Fruit fly (Drosophila melanogaster) whole organism, embryonic: ENCODE results near the gene ppk.
A peak's percentile ranks its signal among the peaks of the same experiment; 100 is the strongest.

Experiments used
- Antp ChIP-seq: fragments of 200-800 bp; sonication (Bioruptor generic); optimal IDR thresholded peaks from 3 replicates; lab custom pipeline; 2016; ENCODE audit warnings: missing biosample characterization, missing genetic modification characterization
- Asciz ChIP-seq: fragments of 200-800 bp; sonication (Bioruptor generic); optimal IDR thresholded peaks from 2 replicates; lab custom pipeline; 2017; ENCODE audit warnings: missing biosample characterization, mild to moderate bottlenecking, missing genetic modification characterization, missing genetic modification reagents
- Blimp-1 ChIP-seq: fragments of 200-800 bp; sonication (Bioruptor generic); optimal IDR thresholded peaks from 3 replicates; lab custom pipeline; 2018; ENCODE audit warnings: missing biosample characterization, missing genetic modification characterization, mild to moderate bottlenecking, moderate library complexity, missing genetic modification reagents
- BtbVII ChIP-seq: fragments of 200-800 bp; sonication (Bioruptor generic); optimal IDR thresholded peaks from 3 replicates; lab custom pipeline; 2017; ENCODE audit warnings: missing biosample characterization, mild to moderate bottlenecking, missing genetic modification characterization
- C15 ChIP-seq: fragments of 200-800 bp; sonication (Bioruptor generic); IDR thresholded peaks from 3 replicates; pipeline ENCODE4 v1.3.6; 2022; ENCODE audit warnings: missing biosample characterization, missing genetic modification characterization
- CG10274 ChIP-seq: fragments of 200-800 bp; sonication (Bioruptor generic); optimal IDR thresholded peaks from 3 replicates; lab custom pipeline; 2017; ENCODE audit warnings: missing biosample characterization, mild to moderate bottlenecking, missing genetic modification characterization
- CG11085 ChIP-seq: fragments of 200-800 bp; sonication (Bioruptor generic); IDR thresholded peaks from 2 replicates; pipeline ENCODE4 v1.3.6; 2022; ENCODE audit warnings: missing biosample characterization, missing genetic modification characterization
- CG11560 ChIP-seq: fragments of 200-800 bp; sonication (Bioruptor generic); IDR thresholded peaks from 3 replicates; pipeline ENCODE4 v1.3.6; 2022; ENCODE audit warnings: missing biosample characterization, missing genetic modification characterization
- CG11696 ChIP-seq: fragments of 200-800 bp; sonication (Bioruptor generic); IDR thresholded peaks from 2 replicates; pipeline ENCODE4 v1.3.6; 2022; ENCODE audit warnings: missing biosample characterization, missing genetic modification characterization
- CG14965 ChIP-seq: fragments of 200-800 bp; sonication (Bioruptor generic); optimal IDR thresholded peaks from 2 replicates; lab custom pipeline; 2016; ENCODE audit warnings: missing biosample characterization, missing genetic modification characterization, borderline replicate concordance
- CG1602 ChIP-seq: fragments of 200-800 bp; sonication (Bioruptor generic); optimal IDR thresholded peaks from 3 replicates; lab custom pipeline; 2016; ENCODE audit warnings: missing biosample characterization, missing genetic modification characterization
- CG1603 ChIP-seq: fragments of 200-800 bp; sonication (Bioruptor generic); optimal IDR thresholded peaks from 2 replicates; lab custom pipeline; 2019; ENCODE audit warnings: missing biosample characterization, mild to moderate bottlenecking, missing genetic modification characterization, moderate library complexity
- CG16779 ChIP-seq: fragments of 200-800 bp; sonication (Bioruptor generic); IDR thresholded peaks from 2 replicates; pipeline ENCODE4 v1.3.6; 2022; ENCODE audit warnings: missing biosample characterization, missing genetic modification characterization
- CG16815 ChIP-seq: fragments of 200-800 bp; sonication (Bioruptor generic); optimal IDR thresholded peaks from 3 replicates; lab custom pipeline; 2017; ENCODE audit warnings: missing biosample characterization, mild to moderate bottlenecking, missing genetic modification characterization
- CG17359 ChIP-seq: fragments of 200-800 bp; sonication (Bioruptor generic); optimal IDR thresholded peaks from 3 replicates; lab custom pipeline; 2018; ENCODE audit warnings: missing biosample characterization, mild to moderate bottlenecking, missing genetic modification characterization, moderate library complexity
- CG18262 ChIP-seq: fragments of 200-800 bp; optimal IDR thresholded peaks from 3 replicates; lab custom pipeline; 2019; ENCODE audit warnings: missing biosample characterization, mild to moderate bottlenecking, missing genetic modification characterization, moderate library complexity
- CG30403 ChIP-seq: fragments of 200-800 bp; sonication (Bioruptor generic); optimal IDR thresholded peaks from 3 replicates; lab custom pipeline; 2016; ENCODE audit warnings: missing biosample characterization, missing genetic modification characterization
- CG33557 ChIP-seq: fragments of 200-800 bp; sonication (Bioruptor generic); optimal IDR thresholded peaks from 2 replicates; lab custom pipeline; 2019; ENCODE audit warnings: missing biosample characterization, mild to moderate bottlenecking, missing genetic modification characterization, moderate library complexity
- CG4404 ChIP-seq: fragments of 200-800 bp; sonication (Bioruptor generic); IDR thresholded peaks from 2 replicates; pipeline ENCODE4 v1.3.6; 2022; ENCODE audit warnings: missing biosample characterization, missing genetic modification characterization
- CG7372 ChIP-seq: fragments of 200-800 bp; sonication (Bioruptor generic); IDR thresholded peaks from 2 replicates; pipeline ENCODE4 v1.3.6; 2022; ENCODE audit warnings: missing biosample characterization, missing genetic modification characterization
- CG7928 ChIP-seq: fragments of 200-800 bp; sonication (Bioruptor generic); optimal IDR thresholded peaks from 2 replicates; lab custom pipeline; 2017; ENCODE audit warnings: missing biosample characterization, mild to moderate bottlenecking, missing genetic modification characterization
- CG8924 ChIP-seq: fragments of 200-800 bp; optimal IDR thresholded peaks from 3 replicates; lab custom pipeline; 2019; ENCODE audit warnings: missing biosample characterization, mild to moderate bottlenecking, missing genetic modification characterization, moderate library complexity
- D19A ChIP-seq: fragments of 200-800 bp; optimal IDR thresholded peaks from 3 replicates; lab custom pipeline; 2019; ENCODE audit warnings: missing biosample characterization, mild to moderate bottlenecking, missing genetic modification characterization, moderate library complexity
- Doc3 ChIP-seq: fragments of 200-800 bp; sonication (Bioruptor generic); IDR thresholded peaks from 3 replicates; pipeline ENCODE4 v1.3.6; 2022; ENCODE audit warnings: missing biosample characterization, missing genetic modification characterization; ENCODE audit not compliant: partially characterized antibody
- Ets65A ChIP-seq: fragments of 200-800 bp; sonication (Bioruptor generic); peaks from one replicate; lab custom pipeline; 2016; ENCODE audit warnings: missing biosample characterization, missing genetic modification characterization
- Fer2 ChIP-seq: fragments of 200-800 bp; sonication (Bioruptor generic); optimal IDR thresholded peaks from 2 replicates; lab custom pipeline; 2018; ENCODE audit warnings: missing biosample characterization, mild to moderate bottlenecking, missing genetic modification characterization, moderate library complexity
- Hey ChIP-seq: fragments of 200-800 bp; sonication (Bioruptor generic); optimal IDR thresholded peaks from 3 replicates; lab custom pipeline; 2018; ENCODE audit warnings: missing biosample characterization, mild to moderate bottlenecking, missing genetic modification characterization
- HmgZ ChIP-seq: fragments of 200-800 bp; sonication (Bioruptor generic); optimal IDR thresholded peaks from 2 replicates; lab custom pipeline; 2018; ENCODE audit warnings: missing biosample characterization, mild to moderate bottlenecking, missing genetic modification characterization
- Hr51 ChIP-seq, 2 experiments: fragments of 200-800 bp; sonication (Bioruptor generic); optimal IDR thresholded peaks; 2 replicates in 1 of 2; 3 replicates in 1 of 2; lab custom pipeline; 2016 to 2018; ENCODE audit warnings: missing biosample characterization in 2 of 2, missing genetic modification characterization in 2 of 2, mild to moderate bottlenecking in 1 of 2, moderate library complexity in 1 of 2
- Kr ChIP-seq: fragments of 200-800 bp; sonication (Bioruptor generic); optimal IDR thresholded peaks from 2 replicates; lab custom pipeline; 2017; ENCODE audit warnings: missing biosample characterization, mild to moderate bottlenecking, missing genetic modification characterization
- Max ChIP-seq: fragments of 200-800 bp; sonication (Bioruptor generic); optimal IDR thresholded peaks from 2 replicates; lab custom pipeline; 2016; ENCODE audit warnings: missing biosample characterization, mild to moderate bottlenecking, missing genetic modification characterization
- NK7.1 ChIP-seq: fragments of 200-800 bp; sonication (Bioruptor generic); optimal IDR thresholded peaks from 3 replicates; lab custom pipeline; 2016; ENCODE audit warnings: missing biosample characterization, missing genetic modification characterization
- Oaz ChIP-seq: fragments of 200-800 bp; sonication (Bioruptor generic); IDR thresholded peaks from 2 replicates; pipeline ENCODE4 v1.3.6; 2022; ENCODE audit warnings: missing biosample characterization, missing genetic modification characterization
- Optix ChIP-seq: fragments of 200-800 bp; sonication (Bioruptor generic); IDR thresholded peaks from 3 replicates; pipeline ENCODE4 v1.3.6; 2022; ENCODE audit warnings: missing biosample characterization, missing genetic modification characterization
- Poxn ChIP-seq: fragments of 200-800 bp; sonication (Bioruptor generic); IDR thresholded peaks from 2 replicates; pipeline ENCODE4 v1.3.6; 2022; ENCODE audit warnings: missing biosample characterization, missing genetic modification characterization
- YL-1 ChIP-seq: fragments of 200-800 bp; sonication (Bioruptor generic); optimal IDR thresholded peaks from 3 replicates; lab custom pipeline; 2017; ENCODE audit warnings: missing biosample characterization, mild to moderate bottlenecking, missing genetic modification characterization
- amos ChIP-seq: fragments of 200-800 bp; sonication (Bioruptor generic); IDR thresholded peaks from 2 replicates; pipeline ENCODE4 v1.3.6; 2022; ENCODE audit warnings: missing biosample characterization, missing genetic modification characterization; ENCODE audit not compliant: partially characterized antibody
- bsh ChIP-seq, 2 experiments: fragments of 200-800 bp; sonication (Bioruptor generic); optimal IDR thresholded peaks; 2 replicates each; lab custom pipeline; 2017 to 2018; ENCODE audit warnings: mild to moderate bottlenecking in 2 of 2, missing biosample characterization in 2 of 2, missing genetic modification characterization in 2 of 2, moderate library complexity in 1 of 2
- cad ChIP-seq: fragments of >200 bp; optimal IDR thresholded peaks from 2 replicates; lab custom pipeline; 2017; ENCODE audit warnings: missing biosample characterization, missing genetic modification characterization
- cwo ChIP-seq: fragments of 200-800 bp; sonication (Bioruptor generic); optimal IDR thresholded peaks from 3 replicates; lab custom pipeline; 2017; ENCODE audit warnings: missing biosample characterization, missing genetic modification characterization, mild to moderate bottlenecking, moderate library complexity, missing genetic modification reagents
- gce ChIP-seq: fragments of 200-800 bp; sonication (Bioruptor generic); IDR thresholded peaks from 3 replicates; pipeline ENCODE4 v1.3.6; 2022; ENCODE audit warnings: missing biosample characterization, missing genetic modification characterization
- gfzf ChIP-seq: fragments of 200-800 bp; sonication (Bioruptor generic); optimal IDR thresholded peaks from 2 replicates; lab custom pipeline; 2016; ENCODE audit warnings: missing biosample characterization, mild to moderate bottlenecking, missing genetic modification characterization, moderate library complexity
- gsb ChIP-seq: fragments of 200-800 bp; sonication (Bioruptor generic); IDR thresholded peaks from 2 replicates; pipeline ENCODE4 v1.3.6; 2022; ENCODE audit warnings: missing biosample characterization, missing genetic modification characterization
- nom ChIP-seq: fragments of 200-800 bp; sonication (Bioruptor generic); optimal IDR thresholded peaks from 2 replicates; lab custom pipeline; 2017; ENCODE audit warnings: missing biosample characterization, missing genetic modification characterization, mild to moderate bottlenecking, moderate library complexity, missing genetic modification reagents
- phol ChIP-seq: fragments of 200-800 bp; sonication (Bioruptor generic); optimal IDR thresholded peaks from 3 replicates; lab custom pipeline; 2018; ENCODE audit warnings: missing biosample characterization, mild to moderate bottlenecking, missing genetic modification characterization, moderate library complexity
- repo ChIP-seq: fragments of 200-800 bp; sonication (Bioruptor generic); optimal IDR thresholded peaks from 2 replicates; lab custom pipeline; 2016; ENCODE audit warnings: missing biosample characterization, missing genetic modification characterization
- rib ChIP-seq: fragments of 200-800 bp; sonication (Bioruptor generic); IDR thresholded peaks from 2 replicates; pipeline ENCODE4 v1.3.6; 2022; ENCODE audit warnings: missing biosample characterization, missing genetic modification characterization
- stc ChIP-seq: fragments of 200-800 bp; sonication (Bioruptor generic); IDR thresholded peaks from 2 replicates; pipeline ENCODE4 v1.3.6; 2022; ENCODE audit warnings: missing biosample characterization, missing genetic modification characterization
- zf30C ChIP-seq: fragments of 200-800 bp; sonication (Bioruptor generic); optimal IDR thresholded peaks from 3 replicates; lab custom pipeline; 2018; ENCODE audit warnings: missing biosample characterization, mild to moderate bottlenecking, missing genetic modification characterization

Gene ppk

DNA sequence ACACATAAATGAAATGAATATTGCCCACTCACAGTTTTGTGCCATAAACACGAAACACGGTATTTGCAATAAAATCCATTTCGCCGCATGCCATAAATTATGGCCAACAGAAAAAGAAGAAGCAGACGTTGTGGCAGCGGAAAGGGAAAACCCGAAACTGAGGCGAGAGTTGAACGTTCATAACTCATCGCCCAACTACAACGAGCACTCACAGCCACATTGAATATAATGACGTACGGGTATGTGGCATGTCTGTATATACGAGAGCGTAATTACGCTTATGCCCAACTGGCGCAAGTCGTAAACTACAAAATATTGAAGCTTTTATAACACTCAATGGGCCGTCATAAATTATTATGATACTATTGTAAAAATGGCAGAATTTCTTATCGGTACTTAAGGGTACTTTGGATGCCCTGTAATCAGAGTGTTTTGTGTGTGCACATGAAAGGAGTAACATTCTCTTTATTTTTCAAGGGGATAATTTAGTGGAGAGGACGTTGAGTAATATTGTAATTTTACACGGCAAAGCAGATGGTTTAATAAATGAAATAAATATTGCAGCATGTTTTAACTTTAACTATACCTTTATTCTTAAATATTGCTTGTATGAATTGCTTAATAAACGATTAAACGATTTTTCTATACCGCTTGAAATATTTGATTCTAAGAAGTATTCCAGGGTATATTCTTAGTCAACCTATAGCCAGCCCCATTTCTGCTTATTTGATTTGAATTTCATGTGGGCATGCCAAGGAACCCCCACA, 13.5 kb upstream of the ppk start (continued):
- TF ChIP-seq Kr (GFP tag; lab: Kevin White, UChicago) (no peak), gce (GFP tag; lab: Robert Waterston, UW) (no peak), CG7372 (no peak), CG16815 (GFP tag; lab: Kevin White, UChicago) (peak; percentile 1), CG7928 (GFP tag; lab: Kevin White, UChicago) (peak; percentile 28), Blimp-1 (no peak), CG8924 (tag; lab: Kevin White, UChicago) (peak; percentile 17), CG11085 (no peak), gfzf (GFP tag; lab: Kevin White, UChicago) (no peak), Doc3 (no peak), nom (GFP tag; lab: Kevin White, UChicago) (no peak), Oaz (no peak), CG30403 (GFP tag; lab: Kevin White, UChicago) (no peak), CG33557 (GFP tag; lab: Kevin White, UChicago) (no peak), Ets65A (GFP tag; lab: Kevin White, UChicago) (peak; percentile 73), CG4404 (GFP tag; lab: Robert Waterston, UW) (no peak), phol (tag; lab: Kevin White, UChicago) (peak; percentile 19), Hey (peak; percentile 27), cad (peak; percentile 65), CG1603 (tag; lab: Kevin White, UChicago) (peak; percentile 42), CG17359 (tag; lab: Kevin White, UChicago) (peak; percentile 27), CG18262 (tag; lab: Kevin White, UChicago) (peak; percentile 37), C15 (GFP tag; lab: Robert Waterston, UW) (no peak), bsh (GFP tag; optimal IDR thresholded peaks at IDR 0.05; lab: Kevin White, UChicago) (peak in 1 of 2 experiments; percentile 24), zf30C (GFP tag; lab: Kevin White, UChicago) (no peak), gsb (peak; percentile 5; the same call in 1 of the 2 replicates), NK7.1 (no peak), rib (GFP tag; lab: Robert Waterston, UW) (no peak), HmgZ (tag; lab: Kevin White, UChicago) (no peak), Poxn (no peak), CG10274 (peak; percentile 0), D19A (peak; percentile 49), Asciz (peak; percentile 53), Fer2 (tag; lab: Kevin White, UChicago) (peak; percentile 21), CG11696 (GFP tag; lab: Robert Waterston, UW) (0 out of 2 replicates have a peak, but pooled peaks have one; percentile 7), CG11560 (tag; lab: Robert Waterston, UW) (no peak), CG16779 (GFP tag; lab: Robert Waterston, UW) (no peak), repo (GFP tag; lab: Kevin White, UChicago) (no peak), CG1602 (GFP tag; lab: Kevin White, UChicago) (no peak), stc (GFP tag; lab: Robert Waterston, UW) (no peak), Hr51 (GFP tag; optimal IDR thresholded peaks at IDR 0.05; lab: Kevin White, UChicago) (peak in 1 of 2 experiments; percentile 56), Antp (GFP tag; lab: Kevin White, UChicago) (no peak), amos (no peak), CG14965 (no peak), BtbVII (GFP tag; lab: Kevin White, UChicago) (peak; percentile 74), cwo (GFP tag; lab: Kevin White, UChicago) (peak; percentile 54), Max (no peak), Optix (GFP tag; lab: Robert Waterston, UW) (no peak), YL-1 (GFP tag; lab: Kevin White, UChicago) (no peak)
